Worm (Caenorhabditis elegans) whole organism, midembryonic: ENCODE results near the gene H12D21.6.

Experiments
- T22C8.4 ChIP-seq: fragments of 200-800 bp; sonication (Bioruptor generic); IDR thresholded peaks from 2 replicates; pipeline ENCODE4 v1.3.6; 2022; ENCODE audit warnings: missing genetic modification characterization, missing compliant biosample characterization
- flt-1 ChIP-seq: fragments of 200-800 bp; sonication (Bioruptor generic); IDR thresholded peaks from 2 replicates; pipeline ENCODE4 v1.3.6; 2022; ENCODE audit warnings: missing genetic modification characterization, missing compliant biosample characterization
- med-1 ChIP-seq: sonication (generic microtip); optimal IDR thresholded peaks from 2 replicates; lab custom pipeline; 2017; ENCODE audit warnings: missing genetic modification characterization, mild to moderate bottlenecking, missing compliant biosample characterization, antibody characterized with exemption, missing genetic modification reagents; ENCODE audit not compliant: insufficient read depth
- ref-1 ChIP-seq: fragments of 200-800 bp; sonication (Bioruptor generic); conservative IDR thresholded peaks from 2 replicates; pipeline ENCODE4 v1.3.6; 2022; ENCODE audit warnings: missing genetic modification reagents, missing genetic modification characterization, missing compliant biosample characterization
- ztf-29 ChIP-seq: fragments of 200-800 bp; sonication (Bioruptor generic); IDR thresholded peaks from 2 replicates; pipeline ENCODE4 v1.3.6; 2022; ENCODE audit warnings: missing genetic modification reagents, missing genetic modification characterization, missing compliant biosample characterization

ce11 chrV:14900905-14901304 is 3.3 kb upstream of the H12D21.6 start:
- TF ChIP-seq flt-1 (GFP tag; lab: Robert Waterston, UW) (no peak), ztf-29 (GFP tag; lab: Robert Waterston, UW) (no peak), med-1 (GFP tag; lab: Kevin White, UChicago) (no peak), T22C8.4 (GFP tag; lab: Robert Waterston, UW) (no peak), ref-1 (GFP tag; lab: Robert Waterston, UW) (no peak)
